Fruit fly (Drosophila melanogaster) whole organism, embryonic: ENCODE measurements around the gene Ent3.

Source experiments
- Ada2b ChIP-seq: fragments of 200-800 bp; sonication (Bioruptor generic); IDR thresholded peaks from 2 replicates; pipeline ENCODE4 v1.3.6; 2022; ENCODE audit warnings: missing biosample characterization, missing genetic modification characterization
- Atf6 ChIP-seq: fragments of 200-800 bp; sonication (Bioruptor generic); IDR thresholded peaks from 2 replicates; pipeline ENCODE4 v1.3.6; 2022; ENCODE audit warnings: missing biosample characterization, missing genetic modification characterization
- BEAF-32 ChIP-seq: fragments of 200-800 bp; sonication (Bioruptor generic); optimal IDR thresholded peaks from 3 replicates; lab custom pipeline; 2017; ENCODE audit warnings: missing biosample characterization, missing genetic modification characterization, mild to moderate bottlenecking, moderate library complexity, missing genetic modification reagents
- CG10147 ChIP-seq: fragments of 200-800 bp; sonication (Bioruptor generic); optimal IDR thresholded peaks from 2 replicates; lab custom pipeline; 2019; ENCODE audit warnings: missing biosample characterization, mild to moderate bottlenecking, missing genetic modification characterization, moderate library complexity
- CG10979 ChIP-seq: fragments of 200-800 bp; sonication (Bioruptor generic); optimal IDR thresholded peaks from 2 replicates; lab custom pipeline; 2018; ENCODE audit warnings: missing biosample characterization, mild to moderate bottlenecking, missing genetic modification characterization, moderate library complexity
- CG12219 ChIP-seq: fragments of 200-800 bp; sonication (Bioruptor generic); optimal IDR thresholded peaks from 3 replicates; lab custom pipeline; 2018; ENCODE audit warnings: missing biosample characterization, mild to moderate bottlenecking, missing genetic modification characterization
- CG13894 ChIP-seq: fragments of 200-800 bp; sonication (Bioruptor generic); optimal IDR thresholded peaks from 3 replicates; lab custom pipeline; 2018; ENCODE audit warnings: missing biosample characterization, mild to moderate bottlenecking, missing genetic modification characterization, moderate library complexity
- CG1529 ChIP-seq: fragments of 200-800 bp; sonication (Bioruptor generic); optimal IDR thresholded peaks from 3 replicates; lab custom pipeline; 2018; ENCODE audit warnings: missing biosample characterization, missing genetic modification characterization
- CG15479 ChIP-seq: fragments of 200-800 bp; sonication (Bioruptor generic); optimal IDR thresholded peaks from 3 replicates; lab custom pipeline; 2019; ENCODE audit warnings: missing biosample characterization, mild to moderate bottlenecking, missing genetic modification characterization, moderate library complexity
- CG18619 ChIP-seq: fragments of 200-800 bp; sonication (Bioruptor generic); optimal IDR thresholded peaks from 3 replicates; lab custom pipeline; 2017; ENCODE audit warnings: missing biosample characterization, mild to moderate bottlenecking, missing genetic modification characterization
- CG2120 ChIP-seq: fragments of 200-800 bp; sonication (Bioruptor generic); optimal IDR thresholded peaks from 3 replicates; lab custom pipeline; 2016; ENCODE audit warnings: missing biosample characterization, missing genetic modification characterization
- CG2875 ChIP-seq: fragments of 200-800 bp; sonication (Bioruptor generic); optimal IDR thresholded peaks from 2 replicates; lab custom pipeline; 2017; ENCODE audit warnings: missing biosample characterization, mild to moderate bottlenecking, missing genetic modification characterization, missing genetic modification reagents
- CG3163 ChIP-seq: fragments of 200-800 bp; sonication (Bioruptor generic); optimal IDR thresholded peaks from 3 replicates; lab custom pipeline; 2016; ENCODE audit warnings: missing biosample characterization, missing genetic modification characterization
- CG3281 ChIP-seq: fragments of 200-800 bp; sonication (Bioruptor generic); optimal IDR thresholded peaks from 3 replicates; lab custom pipeline; 2017; ENCODE audit warnings: missing biosample characterization, mild to moderate bottlenecking, missing genetic modification characterization
- CG34422 ChIP-seq: fragments of 200-800 bp; sonication (Bioruptor generic); IDR thresholded peaks from 3 replicates; pipeline ENCODE4 v1.3.6; 2022; ENCODE audit warnings: missing biosample characterization, missing genetic modification characterization
- CG4820 ChIP-seq: fragments of 200-800 bp; sonication (Bioruptor generic); optimal IDR thresholded peaks from 3 replicates; lab custom pipeline; 2016; ENCODE audit warnings: missing biosample characterization, missing genetic modification characterization
- CG7372 ChIP-seq: fragments of 200-800 bp; sonication (Bioruptor generic); IDR thresholded peaks from 2 replicates; pipeline ENCODE4 v1.3.6; 2022; ENCODE audit warnings: missing biosample characterization, missing genetic modification characterization
- CG7745 ChIP-seq: fragments of 200-800 bp; sonication (Bioruptor generic); optimal IDR thresholded peaks from 2 replicates; lab custom pipeline; 2018; ENCODE audit warnings: missing biosample characterization, mild to moderate bottlenecking, missing genetic modification characterization, moderate library complexity
- CG8290 ChIP-seq, 3 experiments: fragments of 200-800 bp; sonication (Bioruptor generic); optimal IDR thresholded peaks; 2 replicates each; lab custom pipeline; 2016 to 2019; ENCODE audit warnings: missing biosample characterization in 3 of 3, missing genetic modification characterization in 3 of 3, mild to moderate bottlenecking in 2 of 3, moderate library complexity in 1 of 3
- Dfd ChIP-seq, 2 experiments: fragments of >200 bp; optimal IDR thresholded peaks; 2 replicates each; lab custom pipeline; 2017; ENCODE audit warnings: missing biosample characterization in 2 of 2, missing genetic modification characterization in 2 of 2
- Drgx ChIP-seq: fragments of 200-800 bp; sonication (Bioruptor generic); IDR thresholded peaks from 2 replicates; pipeline ENCODE4 v1.3.6; 2022; ENCODE audit warnings: missing biosample characterization, missing genetic modification characterization
- E2f2 ChIP-seq: fragments of 200-800 bp; sonication (Bioruptor generic); IDR thresholded peaks from 2 replicates; pipeline ENCODE4 v1.3.6; 2022; ENCODE audit warnings: missing biosample characterization, missing genetic modification characterization
- ERR ChIP-seq: fragments of 200-800 bp; sonication (Bioruptor generic); optimal IDR thresholded peaks from 2 replicates; lab custom pipeline; 2016; ENCODE audit warnings: missing biosample characterization, missing genetic modification characterization
- Jarid2 ChIP-seq: fragments of 200-800 bp; sonication (Bioruptor generic); optimal IDR thresholded peaks from 3 replicates; lab custom pipeline; 2017; ENCODE audit warnings: mild to moderate bottlenecking, missing biosample characterization, missing genetic modification reagents, missing genetic modification characterization
- Lhr ChIP-seq: fragments of 200-800 bp; sonication (Bioruptor generic); optimal IDR thresholded peaks from 3 replicates; lab custom pipeline; 2017; ENCODE audit warnings: mild to moderate bottlenecking, missing biosample characterization, missing genetic modification reagents, missing genetic modification characterization
- Meics ChIP-seq: fragments of 200-800 bp; sonication (Bioruptor generic); optimal IDR thresholded peaks from 2 replicates; lab custom pipeline; 2017; ENCODE audit warnings: missing biosample characterization, mild to moderate bottlenecking, missing genetic modification characterization
- Opbp ChIP-seq: fragments of 200-800 bp; sonication (Bioruptor generic); IDR thresholded peaks from 3 replicates; pipeline ENCODE4 v1.3.6; 2022; ENCODE audit warnings: missing biosample characterization, missing genetic modification characterization; ENCODE audit not compliant: partially characterized antibody
- Ravus ChIP-seq: fragments of 200-800 bp; sonication (Bioruptor generic); IDR thresholded peaks from 2 replicates; pipeline ENCODE4 v1.3.6; 2022; ENCODE audit warnings: missing biosample characterization, missing genetic modification characterization
- Scr ChIP-seq: fragments of 200-800 bp; sonication (Bioruptor generic); IDR thresholded peaks from 2 replicates; pipeline ENCODE4 v1.3.6; 2022; ENCODE audit warnings: missing biosample characterization, missing genetic modification characterization; ENCODE audit not compliant: partially characterized antibody
- Sox100B ChIP-seq: fragments of 200-800 bp; sonication (Bioruptor generic); optimal IDR thresholded peaks from 3 replicates; lab custom pipeline; 2018; ENCODE audit warnings: missing biosample characterization, mild to moderate bottlenecking, missing genetic modification characterization
- Stat92E ChIP-seq, 3 experiments: fragments of >200 bp in 2 of 3; fragments of 200-800 bp in 1 of 3; sonication (Bioruptor generic) in 1 of 3; optimal IDR thresholded peaks; 2 replicates each; lab custom pipeline; 2017 to 2019; ENCODE audit warnings: missing biosample characterization in 3 of 3, missing genetic modification characterization in 3 of 3, mild to moderate bottlenecking in 1 of 3, moderate library complexity in 1 of 3
- abd-A ChIP-seq: fragments of 200-800 bp; sonication (Bioruptor generic); optimal IDR thresholded peaks from 3 replicates; lab custom pipeline; 2019; ENCODE audit warnings: missing biosample characterization, mild to moderate bottlenecking, missing genetic modification characterization, moderate library complexity
- ci ChIP-seq: fragments of 200-800 bp; sonication (Bioruptor generic); IDR thresholded peaks from 3 replicates; pipeline ENCODE4 v1.3.6; 2022; ENCODE audit warnings: missing biosample characterization, missing genetic modification characterization
- cwo ChIP-seq: fragments of 200-800 bp; sonication (Bioruptor generic); optimal IDR thresholded peaks from 3 replicates; lab custom pipeline; 2017; ENCODE audit warnings: missing biosample characterization, missing genetic modification characterization, mild to moderate bottlenecking, moderate library complexity, missing genetic modification reagents
- eyg ChIP-seq: fragments of 200-800 bp; sonication (Bioruptor generic); optimal IDR thresholded peaks from 3 replicates; lab custom pipeline; 2016; ENCODE audit warnings: missing biosample characterization, missing genetic modification characterization
- gem ChIP-seq: fragments of 200-800 bp; sonication (Bioruptor generic); optimal IDR thresholded peaks from 2 replicates; lab custom pipeline; 2019; ENCODE audit warnings: missing biosample characterization, mild to moderate bottlenecking, missing genetic modification characterization, moderate library complexity
- gro ChIP-seq: fragments of 200-800 bp; sonication (Bioruptor generic); optimal IDR thresholded peaks from 2 replicates; lab custom pipeline; 2016; ENCODE audit warnings: missing biosample characterization, missing genetic modification characterization
- lab ChIP-seq: fragments of 200-800 bp; sonication (Bioruptor generic); optimal IDR thresholded peaks from 3 replicates; lab custom pipeline; 2017; ENCODE audit warnings: missing biosample characterization, missing genetic modification characterization, mild to moderate bottlenecking, moderate library complexity, missing genetic modification reagents
- lbe ChIP-seq: fragments of 200-800 bp; sonication (Bioruptor generic); optimal IDR thresholded peaks from 2 replicates; lab custom pipeline; 2016; ENCODE audit warnings: missing biosample characterization, mild to moderate bottlenecking, missing genetic modification characterization
- mirr ChIP-seq: fragments of 200-800 bp; sonication (Bioruptor generic); optimal IDR thresholded peaks from 3 replicates; lab custom pipeline; 2018; ENCODE audit warnings: missing biosample characterization, mild to moderate bottlenecking, missing genetic modification characterization
- phol ChIP-seq: fragments of 200-800 bp; sonication (Bioruptor generic); optimal IDR thresholded peaks from 3 replicates; lab custom pipeline; 2018; ENCODE audit warnings: missing biosample characterization, mild to moderate bottlenecking, missing genetic modification characterization, moderate library complexity
- row ChIP-seq: fragments of 200-800 bp; sonication (Bioruptor generic); IDR thresholded peaks from 3 replicates; pipeline ENCODE4 v1.3.6; 2022; ENCODE audit warnings: missing biosample characterization, missing genetic modification characterization
- schlank ChIP-seq: fragments of 200-800 bp; sonication (Bioruptor generic); optimal IDR thresholded peaks from 2 replicates; lab custom pipeline; 2018; ENCODE audit warnings: missing biosample characterization, mild to moderate bottlenecking, missing genetic modification characterization
- sens-2 ChIP-seq: fragments of 200-800 bp; sonication (Bioruptor generic); IDR thresholded peaks from 2 replicates; pipeline ENCODE4 v1.3.6; 2022; ENCODE audit warnings: missing biosample characterization, missing genetic modification characterization
- seq ChIP-seq: fragments of 200-800 bp; sonication (Bioruptor generic); IDR thresholded peaks from 2 replicates; pipeline ENCODE4 v1.3.6; 2022; ENCODE audit warnings: missing biosample characterization, missing genetic modification characterization
- slou ChIP-seq: fragments of 200-800 bp; sonication (Bioruptor generic); optimal IDR thresholded peaks from 3 replicates; lab custom pipeline; 2016; ENCODE audit warnings: missing biosample characterization, missing genetic modification characterization
- so ChIP-seq: fragments of 200-800 bp; sonication (Bioruptor generic); IDR thresholded peaks from 3 replicates; pipeline ENCODE4 v1.3.6; 2022; ENCODE audit warnings: missing biosample characterization, missing genetic modification characterization
- stwl ChIP-seq: fragments of 200-800 bp; sonication (Bioruptor generic); optimal IDR thresholded peaks from 3 replicates; lab custom pipeline; 2018; ENCODE audit warnings: missing biosample characterization, mild to moderate bottlenecking, missing genetic modification characterization, moderate library complexity
- vvl ChIP-seq: fragments of 200-800 bp; sonication (Bioruptor generic); IDR thresholded peaks from 2 replicates; pipeline ENCODE4 v1.3.6; 2022; ENCODE audit warnings: missing biosample characterization, missing genetic modification characterization

Ent3 gene

DNA sequence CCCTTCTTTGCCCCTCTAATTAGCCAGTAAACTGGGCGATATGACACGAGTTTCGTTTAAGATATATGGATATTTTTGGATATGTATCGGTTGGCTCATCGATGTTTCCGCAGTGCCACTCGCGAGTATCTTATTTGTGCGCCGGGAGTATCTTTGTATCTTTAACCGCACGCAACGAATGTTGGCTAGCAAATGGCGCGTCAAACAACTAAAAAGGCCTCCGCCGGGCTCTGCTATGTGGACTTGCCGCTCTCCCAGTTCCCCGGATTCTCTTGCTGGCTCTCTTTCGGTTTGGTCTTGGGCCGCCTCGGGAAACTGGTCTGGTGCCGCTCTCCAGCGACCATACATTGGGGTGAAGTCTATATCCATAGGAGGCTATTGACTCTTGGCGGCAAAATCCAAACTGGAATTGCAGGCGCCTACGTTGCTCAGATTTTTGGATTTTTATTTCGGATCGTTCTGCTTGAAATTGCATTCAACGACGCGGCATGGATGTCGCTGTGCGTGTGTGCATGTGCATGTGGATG is 21.0 kb upstream of the Ent3 start (continued):
- TF ChIP-seq Drgx (GFP tag; lab: Robert Waterston, UW) (peak; percentile 28; the same call in 1 of the 2 replicates), eyg (no peak), CG10147 (GFP tag; lab: Kevin White, UChicago) (peak; percentile 10), CG4820 (no peak), schlank (tag; lab: Kevin White, UChicago) (no peak), E2f2 (GFP tag; lab: Robert Waterston, UW) (peak; percentile 48; the same call in 1 of the 2 replicates), Dfd (GFP tag; optimal IDR thresholded peaks at IDR 0.05; lab: Kevin White, UChicago) (no peak), CG8290 (GFP tag; optimal IDR thresholded peaks at IDR 0.05; lab: Kevin White, UChicago) (no peak), CG8290 (tag; optimal IDR thresholded peaks at IDR 0.05; lab: Kevin White, UChicago) (peak in 1 of 2 experiments; percentile 45), Meics (no peak), slou (GFP tag; lab: Kevin White, UChicago) (no peak), CG15479 (no peak), Ravus (GFP tag; lab: Robert Waterston, UW) (no peak), seq (GFP tag; lab: Robert Waterston, UW) (peak; percentile 36; the same call in 1 of the 2 replicates), sens-2 (no peak), lab (GFP tag; lab: Kevin White, UChicago) (peak; percentile 55), phol (tag; lab: Kevin White, UChicago) (no peak), Jarid2 (GFP tag; lab: Kevin White, UChicago) (peak; percentile 38), CG2875 (GFP tag; lab: Kevin White, UChicago) (peak; percentile 15), CG2120 (GFP tag; lab: Kevin White, UChicago) (no peak), CG7745 (tag; lab: Kevin White, UChicago) (peak; percentile 1), CG34422 (GFP tag; lab: Robert Waterston, UW) (peak; percentile 10; the same call in 1 of the 3 replicates), cwo (GFP tag; lab: Kevin White, UChicago) (peak; percentile 21), Sox100B (no peak), gem (tag; lab: Kevin White, UChicago) (no peak), Stat92E (GFP tag; optimal IDR thresholded peaks at IDR 0.05; lab: Kevin White, UChicago) (peak in 1 of 3 experiments; percentile 23), Ada2b (GFP tag; lab: Robert Waterston, UW) (no peak), Lhr (GFP tag; lab: Kevin White, UChicago) (no peak), CG3163 (GFP tag; lab: Kevin White, UChicago) (peak; percentile 75), row (GFP tag; lab: Robert Waterston, UW) (peak; percentile 28; the same call in 1 of the 3 replicates), Scr (0 out of 2 replicates have a peak, but pooled peaks have one; percentile 31), ci (GFP tag; lab: Robert Waterston, UW) (peak; percentile 78; the same call in 2 of the 3 replicates), lbe (GFP tag; lab: Kevin White, UChicago) (peak; percentile 20), CG12219 (no peak), CG10979 (no peak), CG3281 (no peak), ERR (GFP tag; lab: Kevin White, UChicago) (peak; percentile 8), Atf6 (peak; percentile 16; the same call in 1 of the 2 replicates), BEAF-32 (GFP tag; lab: Kevin White, UChicago) (no peak), gro (GFP tag; lab: Kevin White, UChicago) (peak; percentile 7), Opbp (GFP tag; lab: Robert Waterston, UW) (no peak), vvl (GFP tag; lab: Robert Waterston, UW) (peak; percentile 44; the same call in 1 of the 2 replicates), CG1529 (no peak), mirr (peak; percentile 20), CG7372 (GFP tag; lab: Robert Waterston, UW) (no peak), CG18619 (GFP tag; lab: Kevin White, UChicago) (no peak), abd-A (tag; lab: Kevin White, UChicago) (peak; percentile 44), so (GFP tag; lab: Robert Waterston, UW) (peak; percentile 46; the same call in 1 of the 3 replicates), stwl (tag; lab: Kevin White, UChicago) (no peak), CG13894 (peak; percentile 59)
